Fruit fly (Drosophila melanogaster): Measurements from ENCODE around the gene CNPYb.
A peak's percentile ranks its signal among the peaks of the same experiment; 100 is the strongest.

DNA sequence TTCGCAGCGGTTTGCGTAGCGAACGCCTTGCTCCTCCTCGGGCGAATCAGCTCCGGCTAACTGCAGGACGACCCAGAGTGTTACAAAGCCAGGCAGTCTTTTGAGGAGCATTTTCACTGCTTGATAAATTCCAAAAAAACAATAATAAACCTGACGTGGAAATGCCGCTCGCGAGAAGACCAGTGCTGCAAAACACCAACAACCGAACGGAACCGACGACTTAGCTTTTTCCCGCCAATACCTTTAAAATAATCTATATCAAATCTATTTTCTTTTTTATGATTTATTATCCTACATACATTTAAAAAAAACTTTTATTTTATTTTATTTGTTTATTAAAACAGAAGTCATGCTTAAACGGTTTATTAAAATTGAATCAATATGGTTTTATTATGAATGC is at the start of gene CNPYb:
- TF ChIP-seq OdsH (GFP tag; optimal IDR thresholded peaks at IDR 0.05) (no peak), fkh (GFP tag; optimal IDR thresholded peaks at IDR 0.05) (no peak), Smox (GFP tag; optimal IDR thresholded peaks at IDR 0.05) (no peak), esn (GFP tag; optimal IDR thresholded peaks at IDR 0.05) (peak; percentile 29), fd59A (GFP tag; optimal IDR thresholded peaks at IDR 0.05) (no peak), CG7368 (GFP tag; optimal IDR thresholded peaks at IDR 0.05) (no peak), Ets96B (tag; optimal IDR thresholded peaks at IDR 0.05) (no peak), Sox102F (GFP tag; optimal IDR thresholded peaks at IDR 0.05) (no peak), Ets21C (GFP tag; optimal IDR thresholded peaks at IDR 0.05) (no peak), Hr39 (GFP tag; optimal IDR thresholded peaks at IDR 0.05) (no peak), Hr4 (GFP tag; optimal IDR thresholded peaks at IDR 0.05) (no peak), Eip75B (GFP tag; optimal IDR thresholded peaks at IDR 0.05) (no peak), Lpt (GFP tag; optimal IDR thresholded peaks at IDR 0.05) (no peak)

All from whole organism, prepupa.